Fruit fly (Drosophila melanogaster) whole organism, embryonic: ENCODE data around the gene r-l.

ENCODE experiments used
- ATbp ChIP-seq: fragments of 200-800 bp; sonication (Bioruptor generic); optimal IDR thresholded peaks from 2 replicates; lab custom pipeline; 2017; ENCODE audit warnings: missing biosample characterization, mild to moderate bottlenecking, missing genetic modification characterization, missing genetic modification reagents
- Awh ChIP-seq: fragments of 200-800 bp; sonication (Bioruptor generic); IDR thresholded peaks from 2 replicates; pipeline ENCODE4, ENCODE4 v1.3.6; 2022; ENCODE audit warnings: missing biosample characterization, missing genetic modification characterization
- Bdp1 ChIP-seq: fragments of 200-800 bp; sonication (Bioruptor generic); optimal IDR thresholded peaks from 3 replicates; lab custom pipeline; 2016; ENCODE audit warnings: missing biosample characterization, missing genetic modification characterization
- CG11085 ChIP-seq: fragments of 200-800 bp; sonication (Bioruptor generic); IDR thresholded peaks from 2 replicates; pipeline ENCODE4 v1.3.6; 2022; ENCODE audit warnings: missing biosample characterization, missing genetic modification characterization
- CG13123 ChIP-seq: fragments of 200-800 bp; sonication (Bioruptor generic); optimal IDR thresholded peaks from 2 replicates; lab custom pipeline; 2016; ENCODE audit warnings: missing biosample characterization, missing genetic modification characterization
- CG14860 ChIP-seq: fragments of 200-800 bp; sonication (Bioruptor generic); IDR thresholded peaks from 3 replicates; pipeline ENCODE4 v1.3.6; 2022; ENCODE audit warnings: missing biosample characterization, missing genetic modification characterization; ENCODE audit not compliant: partially characterized antibody
- CG2199 ChIP-seq: fragments of 200-800 bp; sonication (Bioruptor generic); IDR thresholded peaks from 3 replicates; pipeline ENCODE4 v1.3.6; 2022; ENCODE audit warnings: missing biosample characterization, missing genetic modification characterization
- CG34376 ChIP-seq: fragments of 200-800 bp; sonication (Bioruptor generic); optimal IDR thresholded peaks from 2 replicates; lab custom pipeline; 2018; ENCODE audit warnings: missing biosample characterization, mild to moderate bottlenecking, missing genetic modification characterization
- CG6791 ChIP-seq: fragments of 200-800 bp; sonication (Bioruptor generic); IDR thresholded peaks from 3 replicates; pipeline ENCODE4 v1.3.6; 2022; ENCODE audit warnings: missing biosample characterization, missing genetic modification characterization; ENCODE audit not compliant: partially characterized antibody
- CG9817 ChIP-seq: fragments of 200-800 bp; sonication (Bioruptor generic); optimal IDR thresholded peaks from 2 replicates; lab custom pipeline; 2018; ENCODE audit warnings: missing biosample characterization, mild to moderate bottlenecking, missing genetic modification characterization, moderate library complexity
- Deaf1 ChIP-seq: fragments of 200-800 bp; optimal IDR thresholded peaks from 3 replicates; lab custom pipeline; 2019; ENCODE audit warnings: missing biosample characterization, mild to moderate bottlenecking, missing genetic modification characterization, moderate library complexity
- Drgx ChIP-seq: fragments of 200-800 bp; sonication (Bioruptor generic); IDR thresholded peaks from 2 replicates; pipeline ENCODE4 v1.3.6; 2022; ENCODE audit warnings: missing biosample characterization, missing genetic modification characterization
- Gsc ChIP-seq: fragments of 200-800 bp; sonication (Bioruptor generic); IDR thresholded peaks from 2 replicates; pipeline ENCODE4 v1.3.6; 2022; ENCODE audit warnings: missing biosample characterization, missing genetic modification characterization
- HLH4C ChIP-seq: fragments of 200-800 bp; sonication (Bioruptor generic); IDR thresholded peaks from 3 replicates; pipeline ENCODE4 v1.3.6; 2022; ENCODE audit warnings: missing biosample characterization, missing genetic modification characterization; ENCODE audit not compliant: partially characterized antibody
- Hr39 ChIP-seq: fragments of >200 bp; optimal IDR thresholded peaks from 2 replicates; lab custom pipeline; 2017
- Med ChIP-seq: fragments of 200-800 bp; sonication (Bioruptor generic); peaks from one replicate; lab custom pipeline; 2016; ENCODE audit warnings: missing biosample characterization, missing genetic modification characterization, mild to moderate bottlenecking, inconsistent platforms, moderate library complexity
- NfI ChIP-seq: fragments of 200-800 bp; sonication (Bioruptor generic); optimal IDR thresholded peaks from 3 replicates; lab custom pipeline; 2018; ENCODE audit warnings: missing biosample characterization, mild to moderate bottlenecking, missing genetic modification characterization, moderate library complexity
- Sox102F ChIP-seq: fragments of 200-800 bp; sonication (Bioruptor generic); optimal IDR thresholded peaks from 2 replicates; lab custom pipeline; 2018; ENCODE audit warnings: missing biosample characterization, mild to moderate bottlenecking, missing genetic modification characterization, moderate library complexity
- Spps ChIP-seq: fragments of 200-800 bp; sonication (Bioruptor generic); optimal IDR thresholded peaks from 2 replicates; lab custom pipeline; 2018; ENCODE audit warnings: missing biosample characterization, mild to moderate bottlenecking, missing genetic modification characterization
- ac ChIP-seq: fragments of 200-800 bp; sonication (Bioruptor generic); optimal IDR thresholded peaks from 3 replicates; lab custom pipeline; 2017; ENCODE audit warnings: missing biosample characterization, mild to moderate bottlenecking, missing genetic modification characterization
- cad ChIP-seq: fragments of >200 bp; optimal IDR thresholded peaks from 2 replicates; lab custom pipeline; 2017; ENCODE audit warnings: missing biosample characterization, missing genetic modification characterization
- chinmo ChIP-seq: fragments of 200-800 bp; sonication (Bioruptor generic); IDR thresholded peaks from 4 replicates; pipeline ENCODE4 v1.3.6; 2022; ENCODE audit warnings: missing biosample characterization, missing genetic modification characterization; ENCODE audit not compliant: partially characterized antibody
- ci ChIP-seq: fragments of 200-800 bp; sonication (Bioruptor generic); IDR thresholded peaks from 3 replicates; pipeline ENCODE4 v1.3.6; 2022; ENCODE audit warnings: missing biosample characterization, missing genetic modification characterization
- corto ChIP-seq: fragments of 200-800 bp; sonication (Bioruptor generic); optimal IDR thresholded peaks from 2 replicates; lab custom pipeline; 2016; ENCODE audit warnings: missing biosample characterization, mild to moderate bottlenecking, missing genetic modification characterization, moderate library complexity
- fd102C ChIP-seq: fragments of 200-800 bp; sonication (Bioruptor generic); optimal IDR thresholded peaks from 2 replicates; lab custom pipeline; 2018; ENCODE audit warnings: missing biosample characterization, mild to moderate bottlenecking, missing genetic modification characterization, moderate library complexity
- fd96Cb ChIP-seq: fragments of 200-800 bp; sonication (Bioruptor generic); optimal IDR thresholded peaks from 2 replicates; lab custom pipeline; 2018; ENCODE audit warnings: missing biosample characterization, mild to moderate bottlenecking, missing genetic modification characterization, moderate library complexity
- grau ChIP-seq: fragments of 200-800 bp; optimal IDR thresholded peaks from 3 replicates; lab custom pipeline; 2019; ENCODE audit warnings: missing biosample characterization, mild to moderate bottlenecking, missing genetic modification characterization, moderate library complexity
- grn ChIP-seq: fragments of 200-800 bp; sonication (Bioruptor generic); optimal IDR thresholded peaks from 3 replicates; lab custom pipeline; 2017; ENCODE audit warnings: missing biosample characterization, missing genetic modification characterization
- lbe ChIP-seq: fragments of 200-800 bp; sonication (Bioruptor generic); optimal IDR thresholded peaks from 2 replicates; lab custom pipeline; 2016; ENCODE audit warnings: missing biosample characterization, mild to moderate bottlenecking, missing genetic modification characterization
- nau ChIP-seq: fragments of 200-800 bp; sonication (Bioruptor generic); optimal IDR thresholded peaks from 3 replicates; lab custom pipeline; 2017; ENCODE audit warnings: missing biosample characterization, mild to moderate bottlenecking, missing genetic modification characterization, missing genetic modification reagents
- pho ChIP-seq: fragments of 200-800 bp; sonication (Bioruptor generic); optimal IDR thresholded peaks from 2 replicates; lab custom pipeline; 2016; ENCODE audit warnings: missing biosample characterization, missing genetic modification characterization
- schlank ChIP-seq: fragments of 200-800 bp; sonication (Bioruptor generic); optimal IDR thresholded peaks from 2 replicates; lab custom pipeline; 2018; ENCODE audit warnings: missing biosample characterization, mild to moderate bottlenecking, missing genetic modification characterization
- sd ChIP-seq: fragments of 200-800 bp; sonication (Bioruptor generic); optimal IDR thresholded peaks from 3 replicates; lab custom pipeline; 2018; ENCODE audit warnings: missing biosample characterization, mild to moderate bottlenecking, missing genetic modification characterization, moderate library complexity
- sens ChIP-seq: fragments of 200-800 bp; sonication (Bioruptor generic); peaks from one replicate; lab custom pipeline; 2016; ENCODE audit warnings: missing biosample characterization, missing genetic modification characterization
- slbo ChIP-seq: fragments of 200-800 bp; sonication (Bioruptor generic); IDR thresholded peaks from 2 replicates; pipeline ENCODE4 v1.3.6; 2022; ENCODE audit warnings: missing biosample characterization, missing genetic modification characterization
- sna ChIP-seq: fragments of 200-800 bp; sonication (Bioruptor generic); IDR thresholded peaks from 2 replicates; pipeline ENCODE4 v1.3.6; 2022; ENCODE audit warnings: missing biosample characterization, missing genetic modification characterization; ENCODE audit not compliant: partially characterized antibody
- tup ChIP-seq: fragments of 200-800 bp; sonication (Bioruptor generic); optimal IDR thresholded peaks from 2 replicates; lab custom pipeline; 2016; ENCODE audit warnings: missing biosample characterization, mild to moderate bottlenecking, missing genetic modification characterization, moderate library complexity
- vvl ChIP-seq: fragments of 200-800 bp; sonication (Bioruptor generic); IDR thresholded peaks from 2 replicates; pipeline ENCODE4 v1.3.6; 2022; ENCODE audit warnings: missing biosample characterization, missing genetic modification characterization

The r-l gene

DNA sequence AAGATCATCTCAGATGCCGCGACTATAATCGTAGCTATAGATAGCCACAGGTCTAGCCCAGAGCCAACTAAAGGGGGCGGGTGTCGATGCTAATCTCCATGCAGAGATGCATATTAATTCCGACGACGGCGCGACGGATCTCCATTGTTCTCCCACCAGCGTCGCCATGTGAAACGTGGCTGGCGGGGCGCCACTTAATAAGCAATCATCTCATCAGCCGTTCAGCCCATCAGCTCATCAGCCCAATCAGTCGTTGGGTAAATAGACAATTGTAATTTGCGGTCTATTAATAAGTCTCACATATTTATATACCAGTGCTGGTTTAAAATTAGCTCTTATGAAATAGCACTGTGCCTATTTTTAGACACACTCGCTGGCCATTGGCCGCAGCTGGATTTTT is 47.6 kb downstream of the r-l start:
- TF ChIP-seq Awh (GFP tag; lab: Robert Waterston, UW) (peak; percentile 79), ATbp (GFP tag; lab: Kevin White, UChicago) (peak; percentile 28), lbe (GFP tag; lab: Kevin White, UChicago) (no peak), ac (GFP tag; lab: Kevin White, UChicago) (no peak), Sox102F (peak; percentile 34), chinmo (GFP tag; lab: Robert Waterston, UW) (peak; percentile 70; the same call in 1 of the 4 replicates), sna (GFP tag; lab: Robert Waterston, UW) (no peak), fd102C (GFP tag; lab: Kevin White, UChicago) (no peak), HLH4C (GFP tag; lab: Robert Waterston, UW) (no peak), Spps (tag; lab: Kevin White, UChicago) (no peak), schlank (tag; lab: Kevin White, UChicago) (no peak), CG14860 (GFP tag; lab: Robert Waterston, UW) (no peak), grn (GFP tag; lab: Kevin White, UChicago) (peak; percentile 17)

DNA sequence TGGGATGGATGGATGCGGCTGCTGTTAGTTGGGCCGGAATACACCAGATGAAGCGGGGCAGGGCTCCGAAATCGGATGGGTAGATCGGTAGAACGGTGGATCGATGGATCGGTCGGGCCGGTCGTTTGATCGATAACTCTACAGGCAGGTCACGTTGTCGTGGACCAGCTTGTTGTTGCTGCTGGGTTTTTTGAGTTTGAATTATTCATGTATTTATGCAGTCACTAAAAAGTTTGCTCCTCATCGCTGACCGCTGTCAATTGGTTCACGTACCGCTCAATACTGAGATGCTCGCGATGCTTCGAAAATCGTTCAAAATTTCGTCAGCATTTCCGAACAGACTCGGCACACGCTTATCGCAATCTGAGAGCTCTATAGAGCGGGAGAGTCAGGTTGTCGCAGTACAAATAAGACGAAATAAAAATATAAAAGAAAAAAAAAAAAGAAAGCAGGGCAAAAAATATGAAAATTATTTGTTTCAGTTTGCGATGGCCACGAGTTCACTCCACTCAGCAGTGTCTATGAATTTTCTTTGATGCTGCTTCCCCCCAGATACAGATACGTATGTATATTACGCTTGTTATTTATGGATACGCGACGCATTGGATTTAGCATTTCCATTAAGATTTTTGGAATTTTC is 49.1 kb downstream of the r-l start, which contains the start of gene peg:
peg (minus strand) TSS at position 262 of the 640 bp plus-strand sequence.
- no peak for TF ChIP-seq Bdp1 (GFP tag; lab: Kevin White, UChicago)
- peak; percentile 89 for TF ChIP-seq sd (tag; lab: Kevin White, UChicago)
- no peak for TF ChIP-seq CG6791 (GFP tag; lab: Robert Waterston, UW)
- 0 out of 4 replicates have a peak, but pooled peaks have one; percentile 45 for TF ChIP-seq chinmo (GFP tag; lab: Robert Waterston, UW)
- peak; percentile 14 for TF ChIP-seq CG34376 (GFP tag; lab: Kevin White, UChicago)
- TF ChIP-seq slbo, result 0 out of 2 replicates have a peak, but pooled peaks have one; percentile 4
- TF ChIP-seq CG9817 (tag; lab: Kevin White, UChicago), result no peak
- TF ChIP-seq fd96Cb (tag; lab: Kevin White, UChicago), result no peak
- TF ChIP-seq NfI (GFP tag; lab: Kevin White, UChicago), result no peak
- peak; percentile 59 for TF ChIP-seq Drgx (GFP tag; lab: Robert Waterston, UW)
- TF ChIP-seq Gsc (GFP tag; lab: Robert Waterston, UW), result no peak
- no peak for TF ChIP-seq pho (GFP tag; lab: Kevin White, UChicago)
- TF ChIP-seq vvl (GFP tag; lab: Robert Waterston, UW), result peak; percentile 76
- TF ChIP-seq ci (GFP tag; lab: Robert Waterston, UW), result 0 out of 3 replicates have a peak, but pooled peaks have one; percentile 28
- TF ChIP-seq tup (GFP tag; lab: Kevin White, UChicago), result no peak
- TF ChIP-seq CG2199 (GFP tag; lab: Robert Waterston, UW), result 0 out of 3 replicates have a peak, but pooled peaks have one; percentile 10
- peak; percentile 57 for TF ChIP-seq sens (GFP tag; lab: Kevin White, UChicago)
- TF ChIP-seq cad (GFP tag; lab: Kevin White, UChicago), result no peak
- TF ChIP-seq Deaf1 (tag; lab: Kevin White, UChicago), result peak; percentile 61
- no peak for TF ChIP-seq nau (GFP tag; lab: Kevin White, UChicago)
- no peak for TF ChIP-seq CG11085 (GFP tag; lab: Robert Waterston, UW)
- TF ChIP-seq CG13123 (GFP tag; lab: Kevin White, UChicago), result no peak
- TF ChIP-seq grau (tag; lab: Kevin White, UChicago), result peak; percentile 23
- no peak for TF ChIP-seq Hr39 (lab: Kevin White, UChicago)
- peak; percentile 14 for TF ChIP-seq corto (GFP tag; lab: Kevin White, UChicago)
- peak; percentile 37 for TF ChIP-seq Med (GFP tag; lab: Kevin White, UChicago)
